Worm (Caenorhabditis elegans) whole organism, L2 larva: ENCODE measurements around the gene egli-1.
A peak's percentile ranks its signal among the peaks of the same experiment; 100 is the strongest.

Experiments used
- C34F6.9 ChIP-seq: fragments of 150-350 bp; optimal IDR thresholded peaks from 2 replicates; lab custom pipeline; 2014; ENCODE audit warnings: missing biosample characterization, missing genetic modification characterization
- F13H6.1 ChIP-seq: sonication (generic microtip); optimal IDR thresholded peaks from 2 replicates; lab custom pipeline; 2016; ENCODE audit warnings: missing genetic modification characterization, missing compliant biosample characterization
- Y55F3AM.14 ChIP-seq: fragments of 200-800 bp; sonication (Bioruptor generic); optimal IDR thresholded peaks from 2 replicates; lab custom pipeline; 2018; ENCODE audit warnings: mild to moderate bottlenecking, missing genetic modification characterization, missing compliant biosample characterization
- aly-2 ChIP-seq: fragments of 150-350 bp; optimal IDR thresholded peaks from 2 replicates; lab custom pipeline; 2014; ENCODE audit warnings: missing biosample characterization, missing genetic modification characterization
- ama-1 ChIP-seq: fragments of 150-350 bp; optimal IDR thresholded peaks from 2 replicates; lab custom pipeline; 2018; ENCODE audit warnings: inconsistent platforms
- blmp-1 ChIP-seq: sonication (generic microtip); optimal IDR thresholded peaks from 2 replicates; lab custom pipeline; 2017; ENCODE audit warnings: missing genetic modification characterization, mild to moderate bottlenecking, missing compliant biosample characterization, antibody characterized with exemption, moderate library complexity; ENCODE audit not compliant: insufficient read depth
- crh-2 ChIP-seq: sonication (generic microtip); optimal IDR thresholded peaks from 2 replicates; lab custom pipeline; 2017; ENCODE audit warnings: missing biosample characterization, missing genetic modification characterization
- egl-27 ChIP-seq: sonication (generic microtip); optimal IDR thresholded peaks from 3 replicates; lab custom pipeline; 2017; ENCODE audit warnings: missing biosample characterization, missing genetic modification reagents, missing genetic modification characterization
- gmeb-1 ChIP-seq: fragments of 150-350 bp; optimal IDR thresholded peaks from 2 replicates; lab custom pipeline; 2014; ENCODE audit warnings: missing biosample characterization, missing genetic modification characterization
- lin-11 ChIP-seq: fragments of 150-350 bp; sonication (generic microtip); optimal IDR thresholded peaks from 2 replicates; lab custom pipeline; 2014; ENCODE audit warnings: missing biosample characterization, missing genetic modification characterization, inconsistent platforms, mixed read lengths
- lin-13 ChIP-seq: fragments of 150-350 bp; optimal IDR thresholded peaks from 2 replicates; lab custom pipeline; 2014; ENCODE audit warnings: missing biosample characterization, missing genetic modification reagents, missing genetic modification characterization
- lin-39 ChIP-seq: fragments of 150-350 bp; optimal IDR thresholded peaks from 2 replicates; lab custom pipeline; 2014; ENCODE audit warnings: missing biosample characterization, missing genetic modification reagents, missing genetic modification characterization
- lsy-2 ChIP-seq, 2 experiments: fragments of 150-350 bp in 1 of 2; sonication (generic microtip) in 1 of 2; optimal IDR thresholded peaks; 2 replicates each; lab custom pipeline; 2014 to 2017; ENCODE audit warnings: missing biosample characterization in 2 of 2, missing genetic modification characterization in 2 of 2
- mab-5 ChIP-seq: fragments of 150-350 bp; optimal IDR thresholded peaks from 2 replicates; lab custom pipeline; 2014; ENCODE audit warnings: missing biosample characterization, missing genetic modification characterization
- mdl-1 ChIP-seq, 2 experiments: fragments of 150-350 bp in 1 of 2; sonication (generic microtip) in 1 of 2; optimal IDR thresholded peaks; 2 replicates each; lab custom pipeline; 2017; ENCODE audit warnings: missing biosample characterization in 2 of 2, missing genetic modification characterization in 2 of 2
- nhr-10 ChIP-seq: sonication (generic microtip); optimal IDR thresholded peaks from 2 replicates; lab custom pipeline; 2017; ENCODE audit warnings: missing biosample characterization, missing genetic modification characterization
- nhr-11 ChIP-seq: fragments of 150-350 bp; optimal IDR thresholded peaks from 2 replicates; lab custom pipeline; 2014; ENCODE audit warnings: missing biosample characterization, missing genetic modification characterization
- nhr-12 ChIP-seq: fragments of 150-350 bp; optimal IDR thresholded peaks from 2 replicates; lab custom pipeline; 2014; ENCODE audit warnings: missing biosample characterization, missing genetic modification characterization
- nhr-129 ChIP-seq: fragments of 150-350 bp; optimal IDR thresholded peaks from 2 replicates; lab custom pipeline; 2014; ENCODE audit warnings: missing biosample characterization, missing genetic modification characterization
- nhr-237 ChIP-seq: fragments of 150-350 bp; optimal IDR thresholded peaks from 2 replicates; lab custom pipeline; 2014; ENCODE audit warnings: missing biosample characterization, missing genetic modification characterization
- nhr-25 ChIP-seq: fragments of 150-350 bp; sonication (generic microtip); optimal IDR thresholded peaks from 3 replicates; lab custom pipeline; 2014; ENCODE audit warnings: missing biosample characterization, missing genetic modification characterization
- nhr-6 ChIP-seq: fragments of 150-350 bp; optimal IDR thresholded peaks from 2 replicates; lab custom pipeline; 2014; ENCODE audit warnings: missing biosample characterization, missing genetic modification characterization
- peb-1 ChIP-seq: fragments of 150-350 bp; optimal IDR thresholded peaks from 2 replicates; lab custom pipeline; 2014; ENCODE audit warnings: missing biosample characterization, missing genetic modification characterization
- sem-4 ChIP-seq: fragments of 150-350 bp; optimal IDR thresholded peaks from 2 replicates; lab custom pipeline; 2014; ENCODE audit warnings: missing biosample characterization, missing genetic modification reagents, missing genetic modification characterization
- skn-1 ChIP-seq: sonication (generic microtip); optimal IDR thresholded peaks from 2 replicates; lab custom pipeline; 2017; ENCODE audit warnings: missing biosample characterization, missing genetic modification characterization
- sma-3 ChIP-seq: sonication (generic microtip); optimal IDR thresholded peaks from 2 replicates; lab custom pipeline; 2016; ENCODE audit warnings: missing genetic modification reagents, missing genetic modification characterization, missing compliant biosample characterization
- sma-9 ChIP-seq, 2 experiments: fragments of 150-350 bp in 1 of 2; sonication (generic microtip) in 1 of 2; optimal IDR thresholded peaks; 2 replicates each; lab custom pipeline; 2014 to 2016; ENCODE audit warnings: missing genetic modification characterization in 2 of 2, mild to moderate bottlenecking in 1 of 2, missing biosample characterization in 1 of 2, missing compliant biosample characterization in 1 of 2, missing genetic modification reagents in 1 of 2, moderate library complexity in 1 of 2
- snpc-4 ChIP-seq: fragments of 150-350 bp; optimal IDR thresholded peaks from 2 replicates; lab custom pipeline; 2014; ENCODE audit warnings: missing biosample characterization, missing genetic modification characterization
- unc-39 ChIP-seq: fragments of 150-350 bp; optimal IDR thresholded peaks from 2 replicates; lab custom pipeline; 2014; ENCODE audit warnings: missing biosample characterization, missing genetic modification characterization
- unc-55 ChIP-seq: fragments of 150-350 bp; sonication (generic microtip); optimal IDR thresholded peaks from 3 replicates; lab custom pipeline; 2014; ENCODE audit warnings: missing biosample characterization, missing genetic modification reagents, missing genetic modification characterization
- unc-62 ChIP-seq: fragments of 150-350 bp; optimal IDR thresholded peaks from 2 replicates; lab custom pipeline; 2014; ENCODE audit warnings: missing biosample characterization, missing genetic modification reagents, missing genetic modification characterization
- zag-1 ChIP-seq: fragments of 150-350 bp; optimal IDR thresholded peaks from 2 replicates; lab custom pipeline; 2014; ENCODE audit warnings: missing biosample characterization, missing genetic modification characterization
- ztf-1 ChIP-seq: fragments of 200-800 bp; sonication (Bioruptor generic); conservative IDR thresholded peaks from 2 replicates; pipeline ENCODE4 v1.3.6; 2022; ENCODE audit warnings: missing genetic modification characterization, missing compliant biosample characterization
- ztf-11 ChIP-seq: sonication (generic microtip); optimal IDR thresholded peaks from 2 replicates; lab custom pipeline; 2017; ENCODE audit warnings: missing biosample characterization, missing genetic modification characterization
- ztf-4 ChIP-seq: fragments of 150-350 bp; optimal IDR thresholded peaks from 2 replicates; lab custom pipeline; 2014; ENCODE audit warnings: missing biosample characterization, missing genetic modification characterization

The egli-1 gene

DNA sequence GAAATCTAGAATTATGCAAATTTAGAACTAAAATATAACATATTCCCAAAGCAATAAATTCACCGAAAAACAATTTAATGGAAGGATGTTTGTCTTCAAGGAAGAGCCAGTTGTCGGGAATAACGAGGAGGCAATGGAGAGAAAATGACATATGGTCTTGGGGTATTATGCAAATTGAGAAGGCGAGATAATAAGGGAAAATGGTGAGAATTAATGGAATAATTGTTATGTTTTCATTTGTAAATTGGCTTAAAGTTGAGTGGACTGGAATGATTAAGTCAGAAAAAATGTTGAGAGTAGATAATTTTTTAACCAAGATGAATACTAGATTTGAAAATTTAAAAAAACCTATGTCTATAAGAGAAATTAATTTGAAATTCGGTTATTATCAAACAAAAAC lies 18.9 kb upstream of the egli-1 start:
- TF ChIP-seq nhr-129 (tag; lab: Kevin White, UChicago) (no peak), lin-13 (no peak), zag-1 (no peak), mab-5 (tag; lab: Kevin White, UChicago) (no peak), sem-4 (no peak), skn-1 (no peak), crh-2 (tag; lab: Kevin White, UChicago) (no peak)

ce11 chrII:9305575-9305974 lies 18.2 kb upstream of the egli-1 start:
- TF ChIP-seq C34F6.9 (tag; lab: Kevin White, UChicago): no peak
- TF ChIP-seq nhr-129 (tag; lab: Kevin White, UChicago): no peak
- peak; percentile 32 for TF ChIP-seq sma-9 (GFP tag; optimal IDR thresholded peaks at IDR 0.05; lab: Kevin White, UChicago)
- TF ChIP-seq sma-9 (tag; optimal IDR thresholded peaks at IDR 0.05; lab: Kevin White, UChicago): no peak
- no peak for TF ChIP-seq sma-3 (GFP tag; lab: Kevin White, UChicago)
- TF ChIP-seq unc-55 (GFP tag; lab: Kevin White, UChicago): peak; percentile 48
- TF ChIP-seq gmeb-1 (tag; lab: Kevin White, UChicago): no peak
- no peak for TF ChIP-seq sem-4
- TF ChIP-seq nhr-11 (tag; lab: Kevin White, UChicago): no peak
- TF ChIP-seq lsy-2 (tag; optimal IDR thresholded peaks at IDR 0.05; lab: Kevin White, UChicago): peak in 1 of 2 experiments; percentile 15
- no peak for TF ChIP-seq nhr-237 (tag; lab: Kevin White, UChicago)
- TF ChIP-seq, all 48 proteins: peak for 3

DNA sequence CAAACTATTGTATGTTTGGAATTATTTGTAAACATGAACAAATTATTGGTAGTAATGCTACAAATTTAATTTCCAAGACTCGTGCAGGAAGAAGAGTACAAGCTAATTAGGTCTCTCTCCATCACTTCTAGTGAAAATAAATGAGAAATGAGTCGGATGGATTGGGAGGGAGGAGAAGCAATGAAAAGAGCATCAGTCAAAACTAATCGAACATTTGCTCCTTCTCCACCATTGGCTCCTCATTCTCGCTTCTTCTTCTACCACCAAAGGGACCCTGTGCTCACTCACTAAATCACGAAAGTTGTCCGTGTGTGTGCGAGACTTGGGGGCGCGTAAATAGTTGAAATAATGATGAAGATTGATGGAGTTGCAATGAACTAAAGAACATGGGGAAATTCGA lies 16.9 kb upstream of the egli-1 start:
- TF ChIP-seq nhr-25 (tag; lab: Kevin White, UChicago): no peak
- peak in 1 of 2 experiments; percentile 59 for TF ChIP-seq lsy-2 (tag; optimal IDR thresholded peaks at IDR 0.05; lab: Kevin White, UChicago)
- TF ChIP-seq nhr-12: no peak
- peak; percentile 50 for TF ChIP-seq zag-1
- no peak for TF ChIP-seq peb-1 (tag; lab: Kevin White, UChicago)
- TF ChIP-seq nhr-237 (tag; lab: Kevin White, UChicago): no peak
- no peak for TF ChIP-seq mdl-1 (tag; optimal IDR thresholded peaks at IDR 0.05; lab: Kevin White, UChicago)
- no peak for TF ChIP-seq nhr-6 (tag; lab: Kevin White, UChicago)
- no peak for TF ChIP-seq ztf-1 (GFP tag; lab: Robert Waterston, UW)
- no peak for TF ChIP-seq egl-27 (tag; lab: Kevin White, UChicago)
- TF ChIP-seq C34F6.9 (tag; lab: Kevin White, UChicago): peak; percentile 56
- peak; percentile 79 for TF ChIP-seq lin-39
- TF ChIP-seq aly-2 (tag; lab: Kevin White, UChicago): no peak
- no peak for TF ChIP-seq Y55F3AM.14
- no peak for TF ChIP-seq snpc-4 (tag; lab: Kevin White, UChicago)
- TF ChIP-seq sma-9 (GFP tag; optimal IDR thresholded peaks at IDR 0.05; lab: Kevin White, UChicago): peak; percentile 46
- TF ChIP-seq sma-9 (tag; optimal IDR thresholded peaks at IDR 0.05; lab: Kevin White, UChicago): no peak
- peak; percentile 50 for TF ChIP-seq sem-4
- no peak for TF ChIP-seq unc-39
- TF ChIP-seq unc-55 (GFP tag; lab: Kevin White, UChicago): peak; percentile 2
- TF ChIP-seq unc-62: peak; percentile 46
- no peak for TF ChIP-seq ama-1
- no peak for TF ChIP-seq gmeb-1 (tag; lab: Kevin White, UChicago)
- no peak for TF ChIP-seq ztf-11 (tag; lab: Kevin White, UChicago)
- no peak for TF ChIP-seq lin-13
- TF ChIP-seq nhr-10 (tag; lab: Kevin White, UChicago): no peak
- peak; percentile 93 for TF ChIP-seq mab-5 (tag; lab: Kevin White, UChicago)
- TF ChIP-seq blmp-1: no peak
- peak; percentile 57 for TF ChIP-seq F13H6.1 (tag; lab: Kevin White, UChicago)
- TF ChIP-seq nhr-129 (tag; lab: Kevin White, UChicago): peak; percentile 33
- no peak for TF ChIP-seq lin-11
- TF ChIP-seq ztf-4 (tag; lab: Kevin White, UChicago): peak; percentile 23

DNA sequence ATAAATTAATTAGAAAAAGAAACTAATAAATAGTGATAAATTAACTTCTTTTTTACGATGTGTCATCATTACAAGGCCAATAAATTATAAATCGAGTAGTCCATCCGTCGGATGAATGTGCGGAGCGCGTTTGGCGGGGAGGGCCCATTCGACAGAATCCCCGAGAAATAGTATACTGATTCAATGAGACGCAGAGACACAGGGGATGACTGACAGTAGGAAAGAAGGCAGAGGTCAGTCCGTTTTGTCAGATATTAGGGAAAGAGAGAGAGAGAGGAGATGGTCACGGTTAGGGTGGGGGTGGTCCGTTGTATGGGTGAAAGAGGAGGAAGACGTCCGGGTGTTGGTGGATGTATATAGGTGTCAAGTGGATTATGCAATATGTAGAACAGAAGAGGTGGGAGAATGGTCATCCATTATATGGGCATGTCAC lies 15.1 kb upstream of the egli-1 start:
- no peak for TF ChIP-seq ztf-4 (tag; lab: Kevin White, UChicago)
- TF ChIP-seq mab-5 (tag; lab: Kevin White, UChicago): peak; percentile 87
